Worm (Caenorhabditis elegans) whole organism, early embryonic: ENCODE results near the gene srd-40.

Source experiments
- aly-1 ChIP-seq: sonication (generic microtip); optimal IDR thresholded peaks from 2 replicates; lab custom pipeline; 2016; ENCODE audit warnings: missing genetic modification characterization, missing compliant biosample characterization
- ama-1 ChIP-seq: fragments of 150-350 bp; optimal IDR thresholded peaks from 2 replicates; lab custom pipeline; 2014
- flt-1 ChIP-seq: fragments of 200-800 bp; sonication (Bioruptor generic); IDR thresholded peaks from 2 replicates; pipeline ENCODE4 v1.3.6; 2022; ENCODE audit warnings: missing genetic modification characterization, missing compliant biosample characterization
- hmbx-1 ChIP-seq: sonication (generic microtip); optimal IDR thresholded peaks from 2 replicates; lab custom pipeline; 2016; ENCODE audit warnings: mild to moderate bottlenecking, missing genetic modification characterization, missing compliant biosample characterization
- tbx-11 ChIP-seq: fragments of 200-800 bp; sonication (Bioruptor generic); IDR thresholded peaks from 2 replicates; pipeline ENCODE4 v1.3.6; 2022; ENCODE audit warnings: missing genetic modification characterization, missing compliant biosample characterization
- tra-4 ChIP-seq: sonication (generic microtip); optimal IDR thresholded peaks from 2 replicates; lab custom pipeline; 2017; ENCODE audit warnings: missing genetic modification characterization, missing compliant biosample characterization

DNA sequence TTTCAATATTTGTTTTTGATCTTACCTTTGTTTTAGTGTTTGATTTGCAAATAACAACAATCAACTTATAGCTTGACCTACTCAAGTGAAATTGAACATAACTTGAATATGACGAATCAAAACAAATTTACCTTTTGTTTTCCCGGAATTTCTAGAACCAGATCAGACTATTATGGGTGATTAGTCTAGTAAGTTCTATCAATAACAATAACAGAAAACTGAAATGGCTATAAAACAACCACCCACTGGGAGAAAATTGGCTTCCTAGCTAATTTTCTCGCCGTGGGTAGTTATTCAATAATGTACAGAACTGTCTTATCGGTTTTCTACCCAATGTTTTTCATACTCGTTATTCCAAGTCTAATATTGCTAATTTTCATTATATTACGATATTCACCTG lies 5.1 kb downstream of the srd-40 start, which contains the start of gene srd-45:
- TF ChIP-seq tra-4 (tag; lab: Kevin White, UChicago), result no peak
- TF ChIP-seq ama-1 (lab: Kevin White, UChicago), result no peak
- no peak for TF ChIP-seq flt-1
- TF ChIP-seq aly-1 (tag; lab: Kevin White, UChicago), result no peak
- TF ChIP-seq hmbx-1 (tag; lab: Kevin White, UChicago), result no peak
- TF ChIP-seq tbx-11 (GFP tag; lab: Robert Waterston, UW), result no peak
